Worm (Caenorhabditis elegans) whole organism, L4/young adult: ENCODE data around the gene zmp-6.

ENCODE experiments used
- W03F9.2 ChIP-seq: fragments of 150-350 bp; optimal IDR thresholded peaks from 2 replicates; lab custom pipeline; 2014; ENCODE audit warnings: missing biosample characterization, missing genetic modification characterization
- dao-5 ChIP-seq: sonication (generic microtip); optimal IDR thresholded peaks from 2 replicates; lab custom pipeline; 2016; ENCODE audit warnings: missing genotype, missing genetic modification characterization, moderate library complexity, missing compliant biosample characterization

- TF ChIP-seq dao-5 (tag; lab: Kevin White, UChicago) (no peak), W03F9.2 (peak; percentile 93)
These were observed 39.6 kb downstream of the zmp-6 start, which contains the start of gene rpl-6 for ce11 chrIII:7207903-7208497.
